Worm (Caenorhabditis elegans) whole organism, late embryonic: ENCODE measurements around the gene kdin-1.

Experiments used
- ceh-14 ChIP-seq: sonication (generic microtip); optimal IDR thresholded peaks from 2 replicates; lab custom pipeline; 2016; ENCODE audit warnings: missing genotype, missing genetic modification characterization, missing compliant biosample characterization
- ceh-19 ChIP-seq: fragments of 200-800 bp; sonication (Bioruptor generic); optimal IDR thresholded peaks from 2 replicates; lab custom pipeline; 2018; ENCODE audit warnings: mild to moderate bottlenecking, missing genetic modification characterization, missing compliant biosample characterization
- ceh-48 ChIP-seq: sonication (generic microtip); optimal IDR thresholded peaks from 2 replicates; lab custom pipeline; 2016; ENCODE audit warnings: missing genetic modification characterization, inconsistent platforms, missing compliant biosample characterization
- ceh-9 ChIP-seq: sonication (generic microtip); optimal IDR thresholded peaks from 2 replicates; lab custom pipeline; 2016; ENCODE audit warnings: mild to moderate bottlenecking, missing genetic modification characterization, inconsistent platforms, missing compliant biosample characterization
- elt-4 ChIP-seq: sonication (generic microtip); optimal IDR thresholded peaks from 2 replicates; lab custom pipeline; 2016; ENCODE audit warnings: missing genetic modification characterization, missing compliant biosample characterization
- eyg-1 ChIP-seq: sonication (generic microtip); optimal IDR thresholded peaks from 2 replicates; lab custom pipeline; 2016; ENCODE audit warnings: missing genotype, missing genetic modification characterization, missing compliant biosample characterization
- fkh-10 ChIP-seq: fragments of 150-350 bp; optimal IDR thresholded peaks from 2 replicates; lab custom pipeline; 2014; ENCODE audit warnings: missing biosample characterization, missing genetic modification reagents, missing genetic modification characterization
- lin-11 ChIP-seq: fragments of 200-800 bp; sonication (Bioruptor generic); optimal IDR thresholded peaks from 2 replicates; lab custom pipeline; 2018; ENCODE audit warnings: mild to moderate bottlenecking, missing genetic modification characterization, missing compliant biosample characterization
- nhr-11 ChIP-seq: fragments of 150-350 bp; optimal IDR thresholded peaks from 2 replicates; lab custom pipeline; 2014; ENCODE audit warnings: missing biosample characterization, missing genetic modification characterization
- pag-3 ChIP-seq: sonication (generic microtip); optimal IDR thresholded peaks from 2 replicates; lab custom pipeline; 2016; ENCODE audit warnings: missing compliant biosample characterization, missing genetic modification characterization, borderline replicate concordance
- pat-9 ChIP-seq: fragments of 200-800 bp; sonication (Bioruptor generic); optimal IDR thresholded peaks from 2 replicates; lab custom pipeline; 2018; ENCODE audit warnings: mild to moderate bottlenecking, missing genetic modification characterization, moderate library complexity, missing compliant biosample characterization
- pha-2 ChIP-seq: sonication (generic microtip); optimal IDR thresholded peaks from 2 replicates; lab custom pipeline; 2017; ENCODE audit warnings: mild to moderate bottlenecking, missing genetic modification characterization, missing compliant biosample characterization
- tbx-2 ChIP-seq: sonication (generic microtip); optimal IDR thresholded peaks from 2 replicates; lab custom pipeline; 2016; ENCODE audit warnings: missing genetic modification characterization, missing compliant biosample characterization
- ttx-3 ChIP-seq: sonication (generic microtip); optimal IDR thresholded peaks from 2 replicates; lab custom pipeline; 2016; ENCODE audit warnings: missing genetic modification reagents, missing genetic modification characterization, missing compliant biosample characterization

- no peak for TF ChIP-seq eyg-1 (tag; lab: Kevin White, UChicago)
- TF ChIP-seq ttx-3 (tag; lab: Kevin White, UChicago): no peak
- TF ChIP-seq ceh-19 (GFP tag; lab: Kevin White, UChicago): no peak
- no peak for TF ChIP-seq ceh-9 (tag; lab: Kevin White, UChicago)
- TF ChIP-seq pag-3 (tag; lab: Kevin White, UChicago): no peak
- TF ChIP-seq fkh-10: no peak
- no peak for TF ChIP-seq pha-2 (tag; lab: Kevin White, UChicago)
- TF ChIP-seq ceh-14 (tag; lab: Kevin White, UChicago): no peak
- no peak for TF ChIP-seq nhr-11 (tag; lab: Kevin White, UChicago)
- TF ChIP-seq tbx-2 (tag; lab: Kevin White, UChicago): no peak
- no peak for TF ChIP-seq elt-4 (tag; lab: Kevin White, UChicago)
- TF ChIP-seq ceh-48 (tag; lab: Kevin White, UChicago): no peak
- TF ChIP-seq lin-11 (tag; lab: Kevin White, UChicago): no peak
- TF ChIP-seq pat-9 (tag; lab: Kevin White, UChicago): no peak
These were observed 2.2 kb upstream of the kdin-1 start, which contains the start of gene fkb-1 for ce11 chrIV:11036222-11036621.
